Worm (Caenorhabditis elegans) whole organism, L4 larva: Measurements from ENCODE around the gene nhr-161.

Experiments
- R02D3.7 ChIP-seq: fragments of 150-350 bp; sonication (generic microtip); optimal IDR thresholded peaks from 3 replicates; lab custom pipeline; 2014; ENCODE audit warnings: missing biosample characterization, missing genetic modification characterization
- hlh-30 ChIP-seq: sonication (generic microtip); optimal IDR thresholded peaks from 2 replicates; lab custom pipeline; 2017; ENCODE audit warnings: antibody characterized with exemption, mild to moderate bottlenecking, missing genetic modification characterization, missing compliant biosample characterization; ENCODE audit not compliant: insufficient read depth
- snpc-4 ChIP-seq: fragments of 150-350 bp; optimal IDR thresholded peaks from 2 replicates; lab custom pipeline; 2014; ENCODE audit warnings: missing biosample characterization, missing genetic modification characterization
- unc-130 ChIP-seq: sonication (generic microtip); optimal IDR thresholded peaks from 2 replicates; lab custom pipeline; 2016; ENCODE audit warnings: missing genetic modification reagents, missing genetic modification characterization, missing compliant biosample characterization

ce11 chrV:6985943-6986342, 3.2 kb upstream of the nhr-161 start, which contains the start of gene nhr-163:
- TF ChIP-seq hlh-30 (no peak), unc-130 (GFP tag; lab: Kevin White, UChicago) (no peak), R02D3.7 (tag; lab: Kevin White, UChicago) (no peak), snpc-4 (tag; lab: Kevin White, UChicago) (no peak)
